Fruit fly (Drosophila melanogaster) S2 (cell line): ENCODE measurements around the gene CG7656.

Experiments used
- CG8478 ChIP-seq: fragments of >200 bp; optimal IDR thresholded peaks from 2 replicates; lab custom pipeline; 2018
- CTCF ChIP-seq, 2 experiments: fragments of >200 bp; optimal IDR thresholded peaks; 2 replicates each; lab custom pipeline; 2018

CG7656 gene

DNA sequence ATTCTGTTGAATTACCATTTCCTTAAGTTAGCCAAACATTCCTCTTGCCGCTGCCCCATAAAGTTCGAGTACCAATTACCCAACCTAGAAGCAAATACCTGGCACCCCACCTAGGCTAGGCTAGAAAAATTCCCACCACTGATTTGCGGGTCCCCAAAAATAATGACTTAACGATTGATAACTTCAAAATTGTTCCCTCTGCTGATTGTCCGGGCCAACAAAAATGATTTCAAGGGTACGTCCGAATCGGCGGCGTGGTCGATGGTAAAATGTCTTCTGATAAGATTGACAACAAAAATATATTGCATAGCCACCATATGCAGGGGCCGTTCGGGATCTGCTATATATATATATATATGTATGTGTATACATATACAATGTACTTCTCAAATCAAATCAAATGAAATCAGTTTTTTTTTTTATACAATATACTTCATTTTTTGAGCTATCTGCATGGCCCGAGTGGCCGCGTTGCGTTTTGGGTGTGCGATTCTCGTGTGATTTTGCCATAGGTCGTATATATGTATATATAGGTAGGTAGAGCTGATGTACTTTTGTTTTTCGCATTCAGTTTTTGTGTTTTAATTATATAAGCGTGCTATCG, 40.7 kb downstream of the CG7656 start:
- TF ChIP-seq CG8478 (lab: Kevin White, UChicago) = no peak
- TF ChIP-seq CTCF (optimal IDR thresholded peaks at IDR 0.05; lab: Kevin White, UChicago) = no peak

dm6 chr3L:15544455-15545415, 43.2 kb downstream of the CG7656 start:
- no peak for TF ChIP-seq CG8478 (lab: Kevin White, UChicago)
- no peak for TF ChIP-seq CTCF (optimal IDR thresholded peaks at IDR 0.05; lab: Kevin White, UChicago)

DNA sequence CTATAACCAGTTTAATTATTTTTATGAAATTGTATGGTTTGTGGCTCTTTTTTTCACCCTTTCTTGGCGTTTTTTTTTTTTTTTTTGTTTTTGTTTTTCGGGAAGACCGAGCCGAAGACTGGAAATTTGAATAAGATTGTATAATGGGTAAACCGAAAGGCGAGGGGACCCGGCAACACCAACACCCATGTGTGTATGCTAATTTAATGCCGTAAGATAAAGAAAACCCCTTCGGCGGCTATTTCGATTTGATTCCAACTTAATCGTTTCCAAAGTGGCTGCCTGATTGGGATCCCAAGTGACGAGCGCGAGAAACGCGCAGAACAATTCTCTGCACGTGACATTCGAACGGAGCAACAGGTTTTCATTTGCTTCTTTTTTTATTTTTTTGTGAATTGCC, 44.5 kb downstream of the CG7656 start:
- TF ChIP-seq CTCF (optimal IDR thresholded peaks at IDR 0.05; lab: Kevin White, UChicago) = no peak
- TF ChIP-seq CG8478 (lab: Kevin White, UChicago) = no peak

- no peak for TF ChIP-seq CG8478 (lab: Kevin White, UChicago)
- TF ChIP-seq CTCF (optimal IDR thresholded peaks at IDR 0.05; lab: Kevin White, UChicago) = no peak
Measured at dm6 chr3L:15543049-15543448, 44.9 kb downstream of the CG7656 start.

DNA sequence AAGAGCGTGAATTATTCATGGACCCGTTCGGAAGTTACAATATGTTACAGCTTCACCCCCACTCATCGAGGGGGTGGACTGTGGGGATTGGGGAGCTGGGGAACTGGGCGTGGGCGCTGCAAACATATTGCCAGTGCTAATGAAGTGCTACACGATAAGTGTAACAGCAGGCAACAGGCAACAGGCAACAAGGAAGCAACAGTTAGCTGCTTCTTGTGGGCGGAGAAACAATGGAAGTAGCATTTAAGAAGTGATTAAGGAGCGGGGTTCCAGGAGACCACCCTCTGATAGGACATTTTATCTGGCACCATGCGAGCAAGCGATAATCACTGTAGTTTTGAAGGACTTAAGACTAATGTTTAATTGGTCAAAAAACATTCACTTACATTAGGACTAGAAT, 46.7 kb downstream of the CG7656 start:
- TF ChIP-seq CG8478 (lab: Kevin White, UChicago) (no peak), CTCF (optimal IDR thresholded peaks at IDR 0.05; lab: Kevin White, UChicago) (no peak)

DNA sequence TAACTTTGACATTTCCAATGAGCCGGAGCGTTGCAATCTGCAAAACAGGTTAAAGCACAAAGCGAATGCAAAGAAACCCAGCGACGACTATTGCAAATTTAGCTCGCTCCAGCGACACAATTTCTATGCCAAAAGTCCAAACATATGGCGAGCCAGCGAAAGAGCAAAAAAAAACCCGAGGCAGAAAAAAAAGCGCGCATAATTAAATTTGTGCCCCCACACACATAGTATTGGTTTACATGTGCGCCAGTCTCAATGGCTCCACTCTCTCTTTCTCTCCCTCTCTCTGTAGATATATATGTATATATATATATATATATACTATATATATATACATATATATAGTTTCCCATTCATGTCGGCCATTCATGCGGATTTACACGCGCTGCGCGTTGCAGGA, 47.3 kb downstream of the CG7656 start:
- no peak for TF ChIP-seq CG8478 (lab: Kevin White, UChicago)
- no peak for TF ChIP-seq CTCF (optimal IDR thresholded peaks at IDR 0.05; lab: Kevin White, UChicago)

DNA sequence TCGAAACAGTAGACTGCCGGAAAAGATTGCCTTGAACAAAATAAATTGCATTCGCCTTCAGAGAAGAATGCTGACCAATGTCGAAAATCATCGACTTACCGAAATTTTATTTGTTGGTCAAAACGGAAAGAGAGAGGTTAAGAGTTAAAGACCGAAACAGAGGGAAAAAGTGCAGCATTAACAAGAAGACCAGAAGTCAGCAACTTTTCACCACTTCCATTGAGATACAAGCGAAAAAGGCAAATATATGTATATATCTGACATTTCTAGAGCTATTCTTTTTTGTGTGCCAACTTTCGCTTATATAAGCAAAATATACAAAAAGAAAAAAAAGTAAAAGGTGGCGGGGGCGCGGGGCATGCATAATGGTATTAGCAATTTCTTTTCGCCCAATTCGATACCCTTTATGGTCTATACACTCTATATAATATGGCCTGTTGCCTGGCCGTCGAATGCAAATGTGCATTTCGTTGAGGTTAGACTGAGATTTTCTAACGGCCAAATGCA, 48.0 kb downstream of the CG7656 start:
- TF ChIP-seq CG8478 (lab: Kevin White, UChicago) (no peak), CTCF (optimal IDR thresholded peaks at IDR 0.05; lab: Kevin White, UChicago) (no peak)

dm6 chr3L:15538582-15539490, 49.1 kb downstream of the CG7656 start:
- no peak for TF ChIP-seq CG8478 (lab: Kevin White, UChicago)
- TF ChIP-seq CTCF (optimal IDR thresholded peaks at IDR 0.05; lab: Kevin White, UChicago) = no peak

dm6 chr3L:15537916-15538581, 49.9 kb downstream of the CG7656 start:
- TF ChIP-seq CG8478 (lab: Kevin White, UChicago) = no peak

DNA sequence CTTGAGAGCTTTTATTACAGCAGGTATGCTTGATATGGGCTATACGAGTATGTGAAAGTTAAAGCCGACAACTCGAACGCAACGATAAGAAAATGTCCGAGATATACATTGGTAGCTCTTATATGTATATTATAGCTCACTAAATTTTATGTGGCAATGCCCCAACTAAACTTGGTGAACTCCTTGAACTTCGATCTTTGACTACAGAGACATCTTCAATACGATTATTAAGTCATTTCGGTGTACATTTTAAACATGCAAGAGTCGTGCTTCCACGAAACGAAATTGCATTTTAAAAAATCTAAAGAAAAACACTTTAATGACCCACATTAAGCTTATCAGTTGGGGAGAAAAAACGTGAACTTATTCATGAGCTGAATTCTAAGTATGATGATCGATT, 51.4 kb downstream of the CG7656 start:
- TF ChIP-seq CTCF (optimal IDR thresholded peaks at IDR 0.05; lab: Kevin White, UChicago) = no peak
- no peak for TF ChIP-seq CG8478 (lab: Kevin White, UChicago)

- TF ChIP-seq CTCF (optimal IDR thresholded peaks at IDR 0.05; lab: Kevin White, UChicago) (no peak), CG8478 (lab: Kevin White, UChicago) (no peak)
Measured at dm6 chr3L:15535800-15536225, 52.2 kb downstream of the CG7656 start.
